Worm (Caenorhabditis elegans) whole organism, L4 larva: ENCODE measurements around the gene tmem-17.

Experiments
- F26F4.8 ChIP-seq: fragments of 200-800 bp; sonication (Bioruptor generic); conservative IDR thresholded peaks from 2 replicates; pipeline ENCODE4 v1.3.6; 2022; ENCODE audit warnings: missing genetic modification characterization, missing compliant biosample characterization
- F37D6.2 ChIP-seq: sonication (generic microtip); optimal IDR thresholded peaks from 2 replicates; lab custom pipeline; 2016; ENCODE audit warnings: mild to moderate bottlenecking, missing genetic modification characterization, missing compliant biosample characterization
- Y5F2A.4 ChIP-seq: fragments of 200-800 bp; sonication (Bioruptor generic); optimal IDR thresholded peaks from 2 replicates; lab custom pipeline; 2018; ENCODE audit warnings: mild to moderate bottlenecking, missing genetic modification characterization, missing compliant biosample characterization
- Y75B8A.6 ChIP-seq: fragments of 200-800 bp; sonication (Bioruptor generic); IDR thresholded peaks from 2 replicates; pipeline ENCODE4 v1.3.6; 2022; ENCODE audit warnings: missing genetic modification reagents, missing genetic modification characterization, missing compliant biosample characterization
- aha-1 ChIP-seq: fragments of 150-350 bp; peaks from one replicate; lab custom pipeline; 2014; ENCODE audit warnings: missing biosample characterization, missing genetic modification characterization
- ama-1 ChIP-seq: fragments of 150-350 bp; optimal IDR thresholded peaks from 2 replicates; lab custom pipeline; 2014; ENCODE audit warnings: inconsistent platforms, mixed read lengths
- arid-1 ChIP-seq: fragments of 200-800 bp; sonication (Bioruptor generic); conservative IDR thresholded peaks from 2 replicates; pipeline ENCODE4 v1.3.6; 2022; ENCODE audit warnings: missing genetic modification reagents, missing genetic modification characterization, missing compliant biosample characterization
- ceh-44 ChIP-seq: fragments of 200-800 bp; sonication (Bioruptor generic); IDR thresholded peaks from 2 replicates; pipeline ENCODE4 v1.3.6; 2022; ENCODE audit warnings: missing genetic modification reagents, missing genetic modification characterization, missing compliant biosample characterization
- ces-1 ChIP-seq: fragments of 150-350 bp; sonication (generic microtip); optimal IDR thresholded peaks from 4 replicates; lab custom pipeline; 2014; ENCODE audit warnings: missing biosample characterization, missing genetic modification reagents, missing genetic modification characterization
- ctbp-1 ChIP-seq: fragments of 200-800 bp; sonication (Bioruptor generic); IDR thresholded peaks from 2 replicates; pipeline ENCODE4 v1.3.6; 2022; ENCODE audit warnings: missing genetic modification reagents, missing genetic modification characterization, missing compliant biosample characterization
- daf-16 ChIP-seq, 3 experiments: sonication (generic microtip); optimal IDR thresholded peaks; 2 replicates each; lab custom pipeline; 2016 to 2017; ENCODE audit warnings: missing genetic modification characterization in 3 of 3, missing genetic modification reagents in 3 of 3, mild to moderate bottlenecking in 2 of 3, missing compliant biosample characterization in 2 of 3, missing biosample characterization in 1 of 3, moderate library complexity in 1 of 3
- daf-8 ChIP-seq: fragments of 200-800 bp; sonication (Bioruptor generic); IDR thresholded peaks from 2 replicates; pipeline ENCODE4 v1.3.6; 2022; ENCODE audit warnings: missing genetic modification characterization, missing compliant biosample characterization
- dmd-6 ChIP-seq: fragments of 200-800 bp; sonication (Bioruptor generic); IDR thresholded peaks from 2 replicates; pipeline ENCODE4 v1.3.6; 2022; ENCODE audit warnings: missing genetic modification reagents, missing genetic modification characterization, missing compliant biosample characterization
- dmd-8 ChIP-seq: fragments of 200-800 bp; sonication (Bioruptor generic); IDR thresholded peaks from 2 replicates; pipeline ENCODE4 v1.3.6; 2022; ENCODE audit warnings: missing genetic modification characterization, missing compliant biosample characterization
- dpl-1 ChIP-seq: fragments of 150-350 bp; optimal IDR thresholded peaks from 2 replicates; lab custom pipeline; 2014; ENCODE audit warnings: missing biosample characterization, missing genetic modification reagents, missing genetic modification characterization
- dve-1 ChIP-seq: sonication (generic microtip); optimal IDR thresholded peaks from 2 replicates; lab custom pipeline; 2017; ENCODE audit warnings: antibody characterized with exemption, mild to moderate bottlenecking, missing genetic modification characterization, missing compliant biosample characterization; ENCODE audit not compliant: insufficient read depth
- egl-43 ChIP-seq: fragments of 200-800 bp; sonication (Bioruptor generic); IDR thresholded peaks from 2 replicates; pipeline ENCODE4 v1.3.6; 2022; ENCODE audit warnings: missing genetic modification reagents, missing genetic modification characterization, missing compliant biosample characterization
- hlh-11 ChIP-seq: fragments of 200-800 bp; sonication (Bioruptor generic); optimal IDR thresholded peaks from 2 replicates; lab custom pipeline; 2018; ENCODE audit warnings: mild to moderate bottlenecking, missing genetic modification characterization, missing compliant biosample characterization
- jun-1 ChIP-seq: fragments of 150-350 bp; optimal IDR thresholded peaks from 2 replicates; lab custom pipeline; 2014; ENCODE audit warnings: missing biosample characterization, missing genetic modification reagents, missing genetic modification characterization
- lim-7 ChIP-seq: fragments of 200-800 bp; sonication (Bioruptor generic); IDR thresholded peaks from 2 replicates; pipeline ENCODE4 v1.3.6; 2022; ENCODE audit warnings: missing genetic modification characterization, missing compliant biosample characterization
- lin-1 ChIP-seq: fragments of 200-800 bp; sonication (Bioruptor generic); IDR thresholded peaks from 2 replicates; pipeline ENCODE4 v1.3.6; 2022; ENCODE audit warnings: missing genetic modification reagents, missing genetic modification characterization, missing compliant biosample characterization
- lin-38 ChIP-seq: fragments of 200-800 bp; sonication (Bioruptor generic); IDR thresholded peaks from 2 replicates; pipeline ENCODE4 v1.3.6; 2022; ENCODE audit warnings: missing genetic modification reagents, missing genetic modification characterization, missing compliant biosample characterization
- lsy-2 ChIP-seq, 2 experiments: fragments of 150-350 bp in 1 of 2; sonication (generic microtip) in 1 of 2; optimal IDR thresholded peaks; 2 replicates each; lab custom pipeline; 2014 to 2017; ENCODE audit warnings: missing biosample characterization in 2 of 2, missing genetic modification characterization in 2 of 2
- mdt-29 ChIP-seq: fragments of 200-800 bp; sonication (Bioruptor generic); IDR thresholded peaks from 2 replicates; pipeline ENCODE4 v1.3.6; 2022; ENCODE audit warnings: missing genetic modification reagents, missing genetic modification characterization, missing compliant biosample characterization
- mep-1 ChIP-seq: fragments of 150-350 bp; sonication (generic microtip); optimal IDR thresholded peaks from 3 replicates; lab custom pipeline; 2014; ENCODE audit warnings: missing biosample characterization, missing genetic modification characterization
- mes-2 ChIP-seq: sonication (generic microtip); optimal IDR thresholded peaks from 2 replicates; lab custom pipeline; 2016; ENCODE audit warnings: missing genotype, mild to moderate bottlenecking, missing genetic modification characterization, missing compliant biosample characterization; ENCODE audit not compliant: poor library complexity, severe bottlenecking
- nhr-11 ChIP-seq: fragments of 150-350 bp; optimal IDR thresholded peaks from 2 replicates; lab custom pipeline; 2014; ENCODE audit warnings: missing biosample characterization, missing genetic modification characterization
- nhr-25 ChIP-seq: sonication (generic microtip); optimal IDR thresholded peaks from 2 replicates; lab custom pipeline; 2017; ENCODE audit warnings: missing genetic modification characterization, mild to moderate bottlenecking, missing compliant biosample characterization, antibody characterized with exemption, moderate library complexity, borderline replicate concordance; ENCODE audit not compliant: insufficient read depth
- nhr-28 ChIP-seq: fragments of 150-350 bp; optimal IDR thresholded peaks from 2 replicates; lab custom pipeline; 2014; ENCODE audit warnings: missing biosample characterization, missing genetic modification characterization
- nhr-41 ChIP-seq: fragments of 200-800 bp; sonication (Bioruptor generic); IDR thresholded peaks from 2 replicates; pipeline ENCODE4 v1.3.6; 2022; ENCODE audit warnings: missing genetic modification reagents, missing genetic modification characterization, missing compliant biosample characterization
- nhr-6 ChIP-seq: fragments of 150-350 bp; optimal IDR thresholded peaks from 2 replicates; lab custom pipeline; 2014; ENCODE audit warnings: missing biosample characterization, missing genetic modification characterization
- nhr-77 ChIP-seq: fragments of 150-350 bp; optimal IDR thresholded peaks from 2 replicates; lab custom pipeline; 2014; ENCODE audit warnings: missing biosample characterization, missing genetic modification characterization
- pqm-1 ChIP-seq: sonication (generic microtip); optimal IDR thresholded peaks from 2 replicates; lab custom pipeline; 2017; ENCODE audit warnings: missing biosample characterization, missing genetic modification characterization
- spr-3 ChIP-seq: fragments of 200-800 bp; sonication (Bioruptor generic); optimal IDR thresholded peaks from 2 replicates; lab custom pipeline; 2018; ENCODE audit warnings: mild to moderate bottlenecking, missing genetic modification characterization, missing compliant biosample characterization
- tra-1 ChIP-seq: fragments of 200-800 bp; sonication (Bioruptor generic); IDR thresholded peaks from 2 replicates; pipeline ENCODE4 v1.3.6; 2022; ENCODE audit warnings: missing genetic modification reagents, missing genetic modification characterization, missing compliant biosample characterization
- unc-62 ChIP-seq, 3 experiments: fragments of 150-350 bp in 1 of 3; sonication (generic microtip); optimal IDR thresholded peaks in 2 of 3; peaks in 1 of 3; 1 replicate in 1 of 3; 2 replicates in 2 of 3; lab custom pipeline; 2014 to 2017; ENCODE audit warnings: missing biosample characterization in 3 of 3, missing genetic modification characterization in 3 of 3, missing genetic modification reagents in 3 of 3, missing genotype in 1 of 3
- zip-2 ChIP-seq: fragments of 150-350 bp; optimal IDR thresholded peaks from 2 replicates; lab custom pipeline; 2014; ENCODE audit warnings: missing biosample characterization, missing genetic modification characterization
- ztf-11 ChIP-seq: fragments of 150-350 bp; optimal IDR thresholded peaks from 2 replicates; lab custom pipeline; 2014; ENCODE audit warnings: missing biosample characterization, missing genetic modification characterization

Gene tmem-17

ce11 chrIII:7107965-7108364 lies 37.9 kb downstream of the tmem-17 start, which contains the start of gene odd-1:
odd-1 (plus strand) TSS chrIII:7108313.
- TF ChIP-seq daf-16 (GFP tag; optimal IDR thresholded peaks at IDR 0.05; lab: Kevin White, UChicago) = no peak
- peak; percentile 49 for TF ChIP-seq daf-16 (tag; optimal IDR thresholded peaks at IDR 0.05; lab: Kevin White, UChicago)
- peak; percentile 33 for TF ChIP-seq dve-1 (tag; lab: Kevin White, UChicago)
- peak; percentile 9 for TF ChIP-seq hlh-11 (tag; lab: Kevin White, UChicago)
- TF ChIP-seq pqm-1 = peak; percentile 77
- no peak for TF ChIP-seq ces-1 (GFP tag; lab: Kevin White, UChicago)
- no peak for TF ChIP-seq nhr-6 (tag; lab: Kevin White, UChicago)
- TF ChIP-seq aha-1 = peak; percentile 82
- no peak for TF ChIP-seq F26F4.8 (GFP tag; lab: Robert Waterston, UW)
- peak; percentile 30 for TF ChIP-seq nhr-28
- TF ChIP-seq dmd-6 (GFP tag; lab: Robert Waterston, UW) = peak; percentile 24; the same call in 1 of the 2 replicates

DNA sequence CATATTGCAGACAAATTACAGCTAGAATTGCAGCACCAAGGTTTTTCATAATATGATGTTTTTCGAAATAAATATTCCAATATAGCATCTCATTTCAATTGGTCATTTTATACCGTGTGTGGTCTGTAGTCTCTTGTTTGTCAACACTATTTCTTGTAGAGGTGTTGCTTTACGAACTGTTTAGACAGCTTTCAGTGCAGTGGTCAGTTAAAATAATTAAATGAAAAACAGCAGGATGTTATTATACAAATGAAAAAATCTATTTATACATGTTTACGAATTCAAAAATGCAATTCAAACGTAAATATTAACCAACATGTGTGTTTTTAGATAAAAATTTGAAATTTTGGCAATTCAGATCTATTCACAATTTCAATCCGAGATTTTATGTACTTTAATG lies 41.7 kb downstream of the tmem-17 start, which contains the start of gene B0280.7:
Gene B0280.7, minus strand, starts transcription at position 101 of the 400 bp plus-strand sequence.
- no peak for TF ChIP-seq arid-1 (GFP tag; lab: Robert Waterston, UW)
- TF ChIP-seq zip-2 (tag; lab: Kevin White, UChicago) = no peak
- no peak for TF ChIP-seq lin-38 (GFP tag; lab: Robert Waterston, UW)
- TF ChIP-seq ceh-44 (GFP tag; lab: Robert Waterston, UW) = no peak
- no peak for TF ChIP-seq F26F4.8 (GFP tag; lab: Robert Waterston, UW)
- TF ChIP-seq Y5F2A.4 (GFP tag; lab: Kevin White, UChicago) = no peak
- TF ChIP-seq nhr-77 (tag; lab: Kevin White, UChicago) = no peak

- TF ChIP-seq unc-62 (GFP tag; optimal IDR thresholded peaks at IDR 0.05 in 1 of 2; lab: Kevin White, UChicago) (peak in 1 of 2 experiments; percentile 91), unc-62 (tag; optimal IDR thresholded peaks at IDR 0.05; lab: Kevin White, UChicago) (no peak), mdt-29 (GFP tag; lab: Robert Waterston, UW) (no peak)
- TF ChIP-seq, all 104 proteins: peak for 1
These were observed 42.2 kb downstream of the tmem-17 start for ce11 chrIII:7112285-7112684.

ce11 chrIII:7114952-7115488 lies 44.9 kb downstream of the tmem-17 start, which contains the start of gene nhr-10:
nhr-10 (minus strand) TSS chrIII:7115438.
- no peak for TF ChIP-seq Y75B8A.6 (GFP tag; lab: Robert Waterston, UW)
- peak; percentile 34 for TF ChIP-seq nhr-11
- TF ChIP-seq nhr-77 (tag; lab: Kevin White, UChicago) = no peak
- no peak for TF ChIP-seq unc-62 (GFP tag; optimal IDR thresholded peaks at IDR 0.05 in 1 of 2; lab: Kevin White, UChicago)
- no peak for TF ChIP-seq unc-62 (tag; optimal IDR thresholded peaks at IDR 0.05; lab: Kevin White, UChicago)
- TF ChIP-seq egl-43 (GFP tag; lab: Robert Waterston, UW) = 0 out of 2 replicates have a peak, but pooled peaks have one; percentile 45
- peak; percentile 7 for TF ChIP-seq ces-1 (GFP tag; lab: Kevin White, UChicago)
- no peak for TF ChIP-seq spr-3
- TF ChIP-seq daf-8 (GFP tag; lab: Robert Waterston, UW) = no peak
- TF ChIP-seq lsy-2 (tag; optimal IDR thresholded peaks at IDR 0.05; lab: Kevin White, UChicago) = peak in 1 of 2 experiments; percentile 44

DNA sequence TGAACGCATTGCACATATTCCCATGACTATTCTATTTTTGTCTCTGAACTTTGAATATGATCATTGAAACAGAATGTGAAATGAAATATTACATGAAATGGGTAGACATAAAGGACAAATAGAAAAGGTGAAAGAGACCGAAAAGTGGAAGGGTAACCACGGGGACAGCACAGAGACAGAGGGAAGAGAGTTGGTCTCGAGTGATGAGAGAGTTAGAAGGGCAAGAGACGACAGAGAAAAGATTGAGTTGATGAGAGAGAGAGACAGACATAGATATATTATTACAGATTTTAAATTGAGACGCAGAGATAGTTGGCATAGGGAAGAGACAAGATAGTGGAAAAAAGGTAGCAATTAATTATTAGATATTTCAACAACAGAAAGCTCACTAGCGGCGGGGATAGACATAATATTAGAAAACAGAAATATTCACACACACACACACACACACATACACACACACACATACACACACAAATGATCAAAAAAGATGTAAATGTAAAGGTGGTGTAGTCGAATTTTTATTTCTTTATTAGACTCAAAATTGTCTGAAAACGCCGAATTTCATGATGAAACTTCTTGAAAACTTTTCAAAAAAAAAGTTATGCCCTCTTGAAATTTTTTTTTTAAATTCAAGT lies 46.7 kb downstream of the tmem-17 start:
- no peak for TF ChIP-seq daf-16 (GFP tag; optimal IDR thresholded peaks at IDR 0.05; lab: Kevin White, UChicago)
- peak; percentile 67 for TF ChIP-seq daf-16 (tag; optimal IDR thresholded peaks at IDR 0.05; lab: Kevin White, UChicago)
- no peak for TF ChIP-seq nhr-25 (tag; lab: Kevin White, UChicago)
- TF ChIP-seq F37D6.2 (tag; lab: Kevin White, UChicago) = no peak
- peak; percentile 79 for TF ChIP-seq mep-1 (tag; lab: Kevin White, UChicago)
- no peak for TF ChIP-seq jun-1 (tag; lab: Kevin White, UChicago)
- no peak for TF ChIP-seq ztf-11 (tag; lab: Kevin White, UChicago)
- peak; percentile 22 for TF ChIP-seq lin-38 (GFP tag; lab: Robert Waterston, UW)
- TF ChIP-seq nhr-41 = no peak
- TF ChIP-seq dpl-1 (GFP tag; lab: Kevin White, UChicago) = peak; percentile 47
- peak; percentile 9 for TF ChIP-seq nhr-11
- no peak for TF ChIP-seq lim-7 (GFP tag; lab: Robert Waterston, UW)
- TF ChIP-seq aha-1 = peak; percentile 91
- TF ChIP-seq ama-1 = no peak
- peak; percentile 77 for TF ChIP-seq dmd-6 (GFP tag; lab: Robert Waterston, UW)
- peak; percentile 50 to 80 for TF ChIP-seq lsy-2 (tag; optimal IDR thresholded peaks at IDR 0.05; lab: Kevin White, UChicago)
- no peak for TF ChIP-seq ctbp-1
- peak; percentile 52 for TF ChIP-seq mes-2
- peak; percentile 46; the same call in 1 of the 2 replicates for TF ChIP-seq tra-1 (GFP tag; lab: Robert Waterston, UW)
- 0 out of 2 replicates have a peak, but pooled peaks have one; percentile 26 for TF ChIP-seq lin-1 (GFP tag; lab: Robert Waterston, UW)
- no peak for TF ChIP-seq dmd-8 (GFP tag; lab: Robert Waterston, UW)
- peak; percentile 81 for TF ChIP-seq hlh-11 (tag; lab: Kevin White, UChicago)
